Worm (Caenorhabditis elegans) whole organism, early embryonic: ENCODE measurements around the gene lro-1.

ENCODE experiments used
- ama-1 ChIP-seq: fragments of 150-350 bp; optimal IDR thresholded peaks from 2 replicates; lab custom pipeline; 2014
- flt-1 ChIP-seq: fragments of 200-800 bp; sonication (Bioruptor generic); IDR thresholded peaks from 2 replicates; pipeline ENCODE4 v1.3.6; 2022; ENCODE audit warnings: missing genetic modification characterization, missing compliant biosample characterization
- hmbx-1 ChIP-seq: sonication (generic microtip); optimal IDR thresholded peaks from 2 replicates; lab custom pipeline; 2016; ENCODE audit warnings: mild to moderate bottlenecking, missing genetic modification characterization, missing compliant biosample characterization

DNA sequence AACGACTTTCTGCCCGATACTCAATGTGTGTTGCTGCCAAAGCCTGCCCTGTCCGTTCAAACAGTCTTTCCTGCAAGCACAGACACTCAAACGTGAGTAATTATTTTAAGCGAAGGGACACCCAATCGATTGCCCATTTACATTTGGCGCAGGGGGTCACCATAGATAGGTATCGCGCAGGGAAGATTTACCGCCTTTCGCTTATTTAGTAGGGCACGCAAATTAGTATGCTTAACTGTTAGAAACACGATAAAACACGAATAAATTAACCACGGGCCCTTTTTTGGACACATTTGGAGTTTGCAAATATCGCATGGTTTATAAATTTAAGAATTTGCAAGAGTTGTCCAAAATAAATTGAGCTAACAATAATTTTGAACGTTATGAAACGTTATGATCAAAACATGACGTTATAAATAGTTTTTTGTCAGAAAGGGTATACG is 24.5 kb downstream of the lro-1 start:
- no peak for TF ChIP-seq ama-1 (lab: Kevin White, UChicago)
- no peak for TF ChIP-seq hmbx-1 (tag; lab: Kevin White, UChicago)
- peak; percentile 70 for TF ChIP-seq flt-1 (GFP tag; lab: Robert Waterston, UW)
